Worm (Caenorhabditis elegans) whole organism, early embryonic: Measurements from ENCODE around the gene T25E4.1.
"Not testable (repeated sequence)": the region's sequence is repeated elsewhere in the genome, so short reads cannot be mapped to it uniquely, and the experiment has no call there.

Source experiments
- ama-1 ChIP-seq: fragments of 150-350 bp; optimal IDR thresholded peaks from 2 replicates; lab custom pipeline; 2014
- ceh-13 ChIP-seq: fragments of 200-800 bp; sonication (Bioruptor generic); optimal IDR thresholded peaks from 2 replicates; lab custom pipeline; 2018; ENCODE audit warnings: mild to moderate bottlenecking, missing genetic modification characterization, missing compliant biosample characterization
- ets-7 ChIP-seq: sonication (generic microtip); optimal IDR thresholded peaks from 2 replicates; lab custom pipeline; 2016; ENCODE audit warnings: missing genotype, missing genetic modification characterization, missing compliant biosample characterization
- flt-1 ChIP-seq: fragments of 200-800 bp; sonication (Bioruptor generic); IDR thresholded peaks from 2 replicates; pipeline ENCODE4 v1.3.6; 2022; ENCODE audit warnings: missing genetic modification characterization, missing compliant biosample characterization
- hmbx-1 ChIP-seq: sonication (generic microtip); optimal IDR thresholded peaks from 2 replicates; lab custom pipeline; 2016; ENCODE audit warnings: mild to moderate bottlenecking, missing genetic modification characterization, missing compliant biosample characterization
- pes-1 ChIP-seq: fragments of 200-800 bp; sonication (Bioruptor generic); IDR thresholded peaks from 2 replicates; pipeline ENCODE4 v1.3.6; 2022; ENCODE audit warnings: missing genetic modification reagents, missing genetic modification characterization, missing compliant biosample characterization
- scrt-1 ChIP-seq: fragments of 200-800 bp; sonication (Bioruptor generic); IDR thresholded peaks from 2 replicates; pipeline ENCODE4 v1.3.6; 2022; ENCODE audit warnings: missing genetic modification characterization, missing compliant biosample characterization
- sea-1 ChIP-seq: fragments of 200-800 bp; sonication (Bioruptor generic); conservative IDR thresholded peaks from 2 replicates; pipeline ENCODE4 v1.3.6; 2022; ENCODE audit warnings: missing genetic modification characterization, missing compliant biosample characterization
- tbx-11 ChIP-seq: fragments of 200-800 bp; sonication (Bioruptor generic); IDR thresholded peaks from 2 replicates; pipeline ENCODE4 v1.3.6; 2022; ENCODE audit warnings: missing genetic modification characterization, missing compliant biosample characterization
- tra-4 ChIP-seq: sonication (generic microtip); optimal IDR thresholded peaks from 2 replicates; lab custom pipeline; 2017; ENCODE audit warnings: missing genetic modification characterization, missing compliant biosample characterization

DNA sequence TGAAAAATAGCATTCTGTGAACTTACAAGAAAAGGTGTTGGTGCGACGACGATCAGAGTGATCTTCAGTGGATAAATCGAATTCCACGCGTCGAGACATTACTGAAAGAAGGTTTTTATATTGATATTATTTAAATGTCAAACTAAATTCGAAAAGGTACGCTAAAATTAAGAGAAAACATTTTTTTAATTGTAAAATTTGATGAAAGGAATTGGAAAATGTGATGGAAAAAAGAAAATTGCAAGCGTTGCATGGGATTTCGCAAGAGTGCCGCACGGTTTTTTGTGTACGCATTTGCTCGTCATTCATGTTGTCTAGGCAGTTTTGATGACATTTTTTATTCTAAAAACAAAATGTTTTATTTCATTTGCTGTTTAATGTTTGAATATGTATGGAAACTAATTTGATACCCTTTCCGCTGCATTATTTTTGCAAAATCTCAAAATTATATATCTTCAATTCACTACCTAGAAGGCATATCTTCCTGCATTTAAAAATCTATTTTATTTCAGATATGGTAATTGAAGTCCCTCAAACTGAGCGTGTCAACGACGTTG lies 44.3 kb downstream of the T25E4.1 start, which contains the start of the genes eif-3.L and npl-4.2:
- not testable (repeated sequence) for TF ChIP-seq scrt-1; ama-1 (lab: Kevin White, UChicago); sea-1; flt-1; ets-7; pes-1 (GFP tag; lab: Robert Waterston, UW); hmbx-1 (tag; lab: Kevin White, UChicago); tbx-11 (GFP tag; lab: Robert Waterston, UW); ceh-13 (GFP tag; lab: Kevin White, UChicago); tra-4 (tag; lab: Kevin White, UChicago)
